Comparison of ENCODE assay signal across 5 worm cellular contexts in genomic region chrV:7804064-7804800, ce11.
TF ChIP-seq lines count a peak whose summit lies in the region.

Gene uvs-1 (minus strand): TSS chrV:7804208.

TF ChIP-seq in whole organism, L1 larva, 84 proteins besides CTCF, POLR2A, EP300 and RAD21 (continues in another document):
- TF ChIP-seq dpl-1 (GFP tag; optimal IDR thresholded peaks at IDR 0.05; lab: Kevin White, UChicago) (peak; percentile 33 to 73 (median 38)), lin-35 (GFP tag; optimal IDR thresholded peaks at IDR 0.05; lab: Kevin White, UChicago) (peak; percentile 50 to 57), ets-5 (GFP tag; IDR thresholded peaks at IDR 0.05; lab: Robert Waterston, UW) (no peak), zip-4 (GFP tag; optimal IDR thresholded peaks at IDR 0.05; lab: Kevin White, UChicago) (no peak), hlh-17 (GFP tag; optimal IDR thresholded peaks at IDR 0.05; lab: Kevin White, UChicago; ENCODE audit: borderline replicate concordance) (no peak), ztf-4 (tag; optimal IDR thresholded peaks at IDR 0.05; lab: Kevin White, UChicago) (no peak), snu-23 (GFP tag; optimal IDR thresholded peaks at IDR 0.05; lab: Kevin White, UChicago) (peak; percentile 40), jun-1 (tag; optimal IDR thresholded peaks at IDR 0.05; lab: Kevin White, UChicago) (no peak), isw-1 (GFP tag; IDR thresholded peaks at IDR 0.05; lab: Robert Waterston, UW) (no peak), dsc-1 (tag; optimal IDR thresholded peaks at IDR 0.05; lab: Kevin White, UChicago) (no peak), ztf-11 (tag; optimal IDR thresholded peaks at IDR 0.05; lab: Kevin White, UChicago) (no peak), Y116A8C.19 (tag; optimal IDR thresholded peaks at IDR 0.05; lab: Kevin White, UChicago; ENCODE audit: borderline replicate concordance) (no peak), unc-30 (tag; optimal IDR thresholded peaks at IDR 0.05; lab: Kevin White, UChicago) (no peak), alr-1 (tag; optimal IDR thresholded peaks at IDR 0.05; lab: Kevin White, UChicago; ENCODE audit: borderline replicate concordance) (no peak), nhr-76 (tag; optimal IDR thresholded peaks at IDR 0.05; lab: Kevin White, UChicago) (no peak), ceh-82 (tag; optimal IDR thresholded peaks at IDR 0.05; lab: Kevin White, UChicago) (peak in 2 of 3 experiments; percentile 20 to 78), C34B4.2 (tag; optimal IDR thresholded peaks at IDR 0.05; lab: Kevin White, UChicago) (no peak), nhr-20 (tag; optimal IDR thresholded peaks at IDR 0.05; lab: Kevin White, UChicago) (peak; percentile 65)

TF ChIP-seq in whole organism, L3 larva, 47 proteins besides CTCF, POLR2A, EP300 and RAD21:
- TF ChIP-seq nhr-25 (tag; optimal IDR thresholded peaks at IDR 0.05; lab: Kevin White, UChicago), result peak; percentile 56
- peak; percentile 18 for TF ChIP-seq jun-1 (tag; optimal IDR thresholded peaks at IDR 0.05; lab: Kevin White, UChicago)
- peak; percentile 24 for TF ChIP-seq elt-2 (tag; optimal IDR thresholded peaks at IDR 0.05; lab: Kevin White, UChicago)
- peak; percentile 87 for TF ChIP-seq pha-4 (tag; optimal IDR thresholded peaks at IDR 0.05; lab: Kevin White, UChicago)
- no peak for TF ChIP-seq mml-1 (tag; optimal IDR thresholded peaks at IDR 0.05; lab: Kevin White, UChicago)
- TF ChIP-seq lin-39 (tag; optimal IDR thresholded peaks at IDR 0.05; lab: Kevin White, UChicago), result peak; percentile 87
- TF ChIP-seq aly-2 (tag; optimal IDR thresholded peaks at IDR 0.05; lab: Kevin White, UChicago), result no peak
- TF ChIP-seq nfya-1 (tag; optimal IDR thresholded peaks at IDR 0.05; lab: Kevin White, UChicago; ENCODE audit: insufficient read depth), result peak; percentile 64
- TF ChIP-seq nhr-23 (tag; optimal IDR thresholded peaks at IDR 0.05; lab: Kevin White, UChicago), result peak; percentile 25
- no peak for TF ChIP-seq nhr-28 (tag; optimal IDR thresholded peaks at IDR 0.05; lab: Kevin White, UChicago)
- peak; percentile 82 for TF ChIP-seq lin-15B (tag; optimal IDR thresholded peaks at IDR 0.05; lab: Kevin White, UChicago)
- TF ChIP-seq snpc-4 (tag; optimal IDR thresholded peaks at IDR 0.05; lab: Kevin White, UChicago), result peak; percentile 30
- peak; percentile 42 for TF ChIP-seq fkh-10 (GFP tag; optimal IDR thresholded peaks at IDR 0.05; lab: Kevin White, UChicago)
- TF ChIP-seq fkh-2 (tag; optimal IDR thresholded peaks at IDR 0.05; lab: Kevin White, UChicago), result no peak
- TF ChIP-seq ama-1 (optimal IDR thresholded peaks at IDR 0.05; lab: Kevin White, UChicago), result peak; percentile 29
- peak; percentile 56 for TF ChIP-seq ceh-28 (tag; optimal IDR thresholded peaks at IDR 0.05; lab: Kevin White, UChicago)
- TF ChIP-seq elt-1 (tag; optimal IDR thresholded peaks at IDR 0.05; lab: Kevin White, UChicago), result no peak
TF ChIP-seq in whole organism, L3 larva: peak in this region for 12.

TF ChIP-seq in whole organism, early embryonic, 17 proteins besides CTCF, POLR2A, EP300 and RAD21:
- TF ChIP-seq sea-1 (GFP tag; conservative IDR thresholded peaks at IDR 0.05; lab: Robert Waterston, UW), result 0 out of 2 replicates have a peak, but pooled peaks have one; percentile 55
- TF ChIP-seq B0310.2 (tag; optimal IDR thresholded peaks at IDR 0.05; lab: Kevin White, UChicago), result no peak

TF ChIP-seq in whole organism, midembryonic, 9 proteins besides CTCF, POLR2A, EP300 and RAD21:
- no peak for TF ChIP-seq flt-1 (GFP tag; IDR thresholded peaks at IDR 0.05; lab: Robert Waterston, UW)
- no peak for TF ChIP-seq ref-1 (GFP tag; conservative IDR thresholded peaks at IDR 0.05; lab: Robert Waterston, UW)
- no peak for TF ChIP-seq klf-2 (GFP tag; conservative IDR thresholded peaks at IDR 0.05; lab: Robert Waterston, UW)
- no peak for TF ChIP-seq tab-1 (GFP tag; IDR thresholded peaks at IDR 0.05; lab: Robert Waterston, UW)
- no peak for TF ChIP-seq ztf-23 (GFP tag; IDR thresholded peaks at IDR 0.05; lab: Robert Waterston, UW)
- TF ChIP-seq T22C8.4 (GFP tag; IDR thresholded peaks at IDR 0.05; lab: Robert Waterston, UW), result 0 out of 2 replicates have a peak, but pooled peaks have one; percentile 33
- no peak for TF ChIP-seq ztf-29 (GFP tag; IDR thresholded peaks at IDR 0.05; lab: Robert Waterston, UW)
- no peak for TF ChIP-seq med-1 (GFP tag; optimal IDR thresholded peaks at IDR 0.05; lab: Kevin White, UChicago; ENCODE audit: insufficient read depth)

TF ChIP-seq in whole organism, young adult, 124 proteins besides CTCF, POLR2A, EP300 and RAD21 (continues in another document):
- no peak for TF ChIP-seq gei-17 (GFP tag; optimal IDR thresholded peaks at IDR 0.05; lab: Kevin White, UChicago)
- TF ChIP-seq Y79H2A.3 (GFP tag; conservative IDR thresholded peaks at IDR 0.05; lab: Robert Waterston, UW), result no peak
- no peak for TF ChIP-seq tbx-9 (tag; optimal IDR thresholded peaks at IDR 0.05; lab: Kevin White, UChicago; ENCODE audit: borderline replicate concordance)
- TF ChIP-seq mcd-1 (GFP tag; IDR thresholded peaks at IDR 0.05; lab: Robert Waterston, UW), result peak; percentile 83
- peak; percentile 25; the same call in 1 of the 2 replicates for TF ChIP-seq ceh-100 (GFP tag; IDR thresholded peaks at IDR 0.05; lab: Robert Waterston, UW)
- no peak for TF ChIP-seq ztf-26 (tag; optimal IDR thresholded peaks at IDR 0.05; lab: Kevin White, UChicago)
- TF ChIP-seq pha-4 (tag; optimal IDR thresholded peaks at IDR 0.05; lab: Kevin White, UChicago), result no peak
- TF ChIP-seq cebp-1 (GFP tag; IDR thresholded peaks at IDR 0.05; lab: Robert Waterston, UW), result no peak
- TF ChIP-seq cebp-1 (tag; optimal IDR thresholded peaks at IDR 0.05; lab: Kevin White, UChicago), result peak; percentile 61
- no peak for TF ChIP-seq unc-130 (GFP tag; optimal IDR thresholded peaks at IDR 0.05; lab: Kevin White, UChicago)
- TF ChIP-seq nhr-80 (tag; optimal IDR thresholded peaks at IDR 0.05; lab: Kevin White, UChicago), result peak; percentile 47
- TF ChIP-seq attf-5 (GFP tag; optimal IDR thresholded peaks at IDR 0.05; lab: Kevin White, UChicago), result peak; percentile 75
- no peak for TF ChIP-seq nhr-90 (tag; optimal IDR thresholded peaks at IDR 0.05; lab: Kevin White, UChicago)
- TF ChIP-seq snpc-1.1 (tag; optimal IDR thresholded peaks at IDR 0.05; lab: Kevin White, UChicago; ENCODE audit: insufficient read depth), result no peak
- peak; percentile 36 for TF ChIP-seq madf-10 (tag; optimal IDR thresholded peaks at IDR 0.05; lab: Kevin White, UChicago)
- peak; percentile 78 for TF ChIP-seq hsf-1 (GFP tag; IDR thresholded peaks at IDR 0.05; lab: Robert Waterston, UW)
- TF ChIP-seq ceh-40 (GFP tag; IDR thresholded peaks at IDR 0.05; lab: Robert Waterston, UW), result no peak
- TF ChIP-seq lin-35 (GFP tag; optimal IDR thresholded peaks at IDR 0.05; lab: Kevin White, UChicago), result peak in 1 of 3 experiments; percentile 38
- no peak for TF ChIP-seq ceh-58 (GFP tag; IDR thresholded peaks at IDR 0.05; lab: Robert Waterston, UW)
- no peak for TF ChIP-seq egl-44 (GFP tag; IDR thresholded peaks at IDR 0.05; lab: Robert Waterston, UW)
- peak; percentile 65 for TF ChIP-seq F33H1.4 (GFP tag; IDR thresholded peaks at IDR 0.05; lab: Robert Waterston, UW)
- peak; percentile 89 for TF ChIP-seq efl-1 (GFP tag; optimal IDR thresholded peaks at IDR 0.05; lab: Kevin White, UChicago)
- TF ChIP-seq F10E7.11 (tag; optimal IDR thresholded peaks at IDR 0.05; lab: Kevin White, UChicago), result no peak
- peak; percentile 58 for TF ChIP-seq xnd-1 (tag; optimal IDR thresholded peaks at IDR 0.05; lab: Kevin White, UChicago)
- TF ChIP-seq B0336.3 (GFP tag; IDR thresholded peaks at IDR 0.05; lab: Robert Waterston, UW), result peak; percentile 49; the same call in 1 of the 2 replicates
- TF ChIP-seq ceh-27 (GFP tag; optimal IDR thresholded peaks at IDR 0.05; lab: Kevin White, UChicago), result peak; percentile 51
- peak; percentile 32 for TF ChIP-seq ztf-18 (tag; optimal IDR thresholded peaks at IDR 0.05; lab: Kevin White, UChicago)
- peak; percentile 67 for TF ChIP-seq K12H6.12 (tag; optimal IDR thresholded peaks at IDR 0.05; lab: Kevin White, UChicago)
- no peak for TF ChIP-seq athp-1 (tag; optimal IDR thresholded peaks at IDR 0.05; lab: Kevin White, UChicago)
- TF ChIP-seq hmg-20 (GFP tag; IDR thresholded peaks at IDR 0.05; lab: Robert Waterston, UW), result no peak
- TF ChIP-seq dpl-1 (GFP tag; optimal IDR thresholded peaks at IDR 0.05; lab: Kevin White, UChicago), result peak; percentile 51
- no peak for TF ChIP-seq Y53F4B.3 (GFP tag; IDR thresholded peaks at IDR 0.05; lab: Robert Waterston, UW)
- no peak for TF ChIP-seq bed-2 (GFP tag; IDR thresholded peaks at IDR 0.05; lab: Robert Waterston, UW)
- TF ChIP-seq hlh-26 (GFP tag; conservative IDR thresholded peaks at IDR 0.05; lab: Robert Waterston, UW), result no peak
- TF ChIP-seq mes-4 (tag; optimal IDR thresholded peaks at IDR 0.05; lab: Kevin White, UChicago), result no peak
- peak; percentile 68 for TF ChIP-seq D2030.7 (GFP tag; IDR thresholded peaks at IDR 0.05; lab: Robert Waterston, UW)
- TF ChIP-seq nhr-27 (tag; optimal IDR thresholded peaks at IDR 0.05; lab: Kevin White, UChicago), result no peak
- TF ChIP-seq chd-7 (tag; optimal IDR thresholded peaks at IDR 0.05; lab: Kevin White, UChicago), result no peak
- TF ChIP-seq snpc-3.4 (tag; optimal IDR thresholded peaks at IDR 0.05; lab: Kevin White, UChicago), result no peak
- TF ChIP-seq ets-4 (GFP tag; optimal IDR thresholded peaks at IDR 0.05; lab: Kevin White, UChicago), result no peak
- TF ChIP-seq F49E8.2 (tag; optimal IDR thresholded peaks at IDR 0.05; lab: Kevin White, UChicago; ENCODE audit: insufficient read depth), result no peak
- no peak for TF ChIP-seq ztf-3 (GFP tag; optimal IDR thresholded peaks at IDR 0.05; lab: Kevin White, UChicago)
- TF ChIP-seq B0035.1 (tag; optimal IDR thresholded peaks at IDR 0.05; lab: Kevin White, UChicago), result no peak
- 0 out of 2 replicates have a peak, but pooled peaks have one; percentile 28 for TF ChIP-seq C17E4.6 (GFP tag; IDR thresholded peaks at IDR 0.05; lab: Robert Waterston, UW)
- TF ChIP-seq madf-6 (GFP tag; IDR thresholded peaks at IDR 0.05; lab: Robert Waterston, UW), result peak; percentile 93
- peak; percentile 37 for TF ChIP-seq hmg-1.2 (GFP tag; IDR thresholded peaks at IDR 0.05; lab: Robert Waterston, UW)
- no peak for TF ChIP-seq F23B12.7 (tag; optimal IDR thresholded peaks at IDR 0.05; lab: Kevin White, UChicago; ENCODE audit: insufficient read depth)
- no peak for TF ChIP-seq cebp-2 (GFP tag; IDR thresholded peaks at IDR 0.05; lab: Robert Waterston, UW)
- TF ChIP-seq lin-26 (GFP tag; IDR thresholded peaks at IDR 0.05; lab: Robert Waterston, UW), result 0 out of 2 replicates have a peak, but pooled peaks have one; percentile 7
- TF ChIP-seq let-526 (GFP tag; IDR thresholded peaks at IDR 0.05; lab: Robert Waterston, UW), result 0 out of 2 replicates have a peak, but pooled peaks have one; percentile 20
- TF ChIP-seq ceh-79 (tag; optimal IDR thresholded peaks at IDR 0.05; lab: Kevin White, UChicago), result no peak

Comparison
In these comparisons a context has a peak if more than half of its experiments do, and no peak if none do; other contexts are left out.
1. Of the 8 proteins assayed by ChIP-seq in both whole organism, young adult and whole organism, L1 larva: peak only in whole organism, young adult: none; only in whole organism, L1 larva: nhr-90, snpc-4 and unc-130; in both: dpl-1 and efl-1; in neither: 1; mixed calls (peak in some experiments, not most) for 2.